Fruit fly (Drosophila melanogaster) Kc167 (cell line): Measurements from ENCODE around the gene Cht11.
A peak's percentile ranks its signal among the peaks of the same experiment; 100 is the strongest.

Experiments used
- Myc ChIP-seq: fragments of >200 bp; optimal IDR thresholded peaks from 2 replicates; lab custom pipeline; 2017; ENCODE audit warnings: missing external identifiers
- Sin3A ChIP-seq: fragments of >200 bp; optimal IDR thresholded peaks from 2 replicates; lab custom pipeline; 2018; ENCODE audit warnings: missing external identifiers
- h ChIP-seq: fragments of >200 bp; optimal IDR thresholded peaks from 3 replicates; lab custom pipeline; 2018; ENCODE audit warnings: missing external identifiers
- insv ChIP-seq: fragments of >200 bp; optimal IDR thresholded peaks from 3 replicates; lab custom pipeline; 2018; ENCODE audit warnings: missing external identifiers
- psq ChIP-seq: fragments of >200 bp; optimal IDR thresholded peaks from 2 replicates; lab custom pipeline; 2017; ENCODE audit warnings: missing external identifiers
- ttk ChIP-seq: sonication (Bioruptor generic); optimal IDR thresholded peaks from 2 replicates; lab custom pipeline; 2017; ENCODE audit warnings: missing external identifiers

The Cht11 gene

dm6 chrX:6849178-6849956 is at the start of gene Cht11, which contains the start of gene CG4558:
Gene Cht11, minus strand, starts transcription at chrX:6849517.
Gene CG4558, plus strand, starts transcription at chrX:6849770.
- TF ChIP-seq ttk (lab: Kevin White, UChicago) (no peak), insv (lab: Kevin White, UChicago) (no peak), h (lab: Kevin White, UChicago) (no peak), psq (lab: Kevin White, UChicago) (no peak), Myc (lab: Kevin White, UChicago) (no peak), Sin3A (lab: Kevin White, UChicago) (no peak)

dm6 chrX:6898147-6898546 is 48.8 kb upstream of the Cht11 start:
- TF ChIP-seq ttk (lab: Kevin White, UChicago) (no peak), Myc (lab: Kevin White, UChicago) (no peak), insv (lab: Kevin White, UChicago) (no peak), h (lab: Kevin White, UChicago) (no peak), Sin3A (lab: Kevin White, UChicago) (no peak), psq (lab: Kevin White, UChicago) (no peak)

- TF ChIP-seq insv (lab: Kevin White, UChicago) (no peak), Myc (lab: Kevin White, UChicago) (no peak), Sin3A (lab: Kevin White, UChicago) (no peak), ttk (lab: Kevin White, UChicago) (no peak), psq (lab: Kevin White, UChicago) (no peak), h (lab: Kevin White, UChicago) (no peak)
Measured at dm6 chrX:6876343-6876742, 27.0 kb upstream of the Cht11 start.

DNA sequence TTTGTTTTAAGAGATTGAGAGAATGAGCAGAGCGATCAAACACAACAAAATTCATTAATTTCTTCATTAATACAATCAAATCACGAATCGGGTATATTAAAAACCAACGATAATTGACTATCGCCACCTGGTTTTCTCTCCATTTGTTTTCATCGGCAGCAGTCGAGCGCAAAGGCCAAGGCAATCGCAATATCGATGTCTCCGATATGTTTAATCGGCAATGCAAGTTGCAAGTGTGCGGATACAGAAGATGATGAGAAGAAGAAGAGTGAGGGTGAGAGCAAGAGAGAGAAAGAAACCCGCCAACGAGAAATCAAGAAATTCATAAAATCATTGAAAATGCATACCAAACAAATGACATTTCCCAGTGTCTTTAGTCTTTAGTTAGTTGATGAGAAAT is 26.5 kb upstream of the Cht11 start:
- TF ChIP-seq h (lab: Kevin White, UChicago) (no peak), ttk (lab: Kevin White, UChicago) (no peak), Sin3A (lab: Kevin White, UChicago) (no peak), Myc (lab: Kevin White, UChicago) (no peak), psq (lab: Kevin White, UChicago) (no peak), insv (lab: Kevin White, UChicago) (no peak)

DNA sequence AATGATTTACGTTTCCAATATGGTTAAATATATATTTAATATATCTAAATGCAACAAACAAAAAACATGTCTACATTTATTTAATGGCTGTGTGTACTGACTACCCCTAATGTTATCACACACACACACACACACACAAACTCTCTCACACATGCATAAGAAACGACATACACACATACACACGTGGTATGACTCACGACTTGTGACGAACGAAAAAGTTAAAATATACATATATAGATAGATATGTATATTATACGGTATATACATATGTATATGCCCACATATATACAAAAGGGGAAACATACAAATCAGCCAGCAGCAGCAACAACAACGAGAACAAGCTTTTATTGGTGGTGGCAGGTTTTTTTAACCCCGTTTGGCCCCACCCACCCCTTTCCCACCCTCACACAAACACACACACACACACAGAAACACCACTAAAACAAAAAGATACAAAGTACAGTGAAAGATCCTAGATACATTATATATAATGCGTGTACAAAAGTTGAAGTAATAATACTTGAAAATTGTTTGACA is 25.7 kb upstream of the Cht11 start:
- TF ChIP-seq psq (lab: Kevin White, UChicago): no peak
- TF ChIP-seq h (lab: Kevin White, UChicago): no peak
- no peak for TF ChIP-seq ttk (lab: Kevin White, UChicago)
- no peak for TF ChIP-seq insv (lab: Kevin White, UChicago)
- TF ChIP-seq Sin3A (lab: Kevin White, UChicago): no peak

- TF ChIP-seq psq (lab: Kevin White, UChicago): no peak
- no peak for TF ChIP-seq Myc (lab: Kevin White, UChicago)
- no peak for TF ChIP-seq insv (lab: Kevin White, UChicago)
- TF ChIP-seq h (lab: Kevin White, UChicago): no peak
- TF ChIP-seq ttk (lab: Kevin White, UChicago): no peak
- TF ChIP-seq Sin3A (lab: Kevin White, UChicago): no peak
Measured at dm6 chrX:6871746-6872145, 22.4 kb upstream of the Cht11 start.

dm6 chrX:6869770-6870404 is 20.6 kb upstream of the Cht11 start:
- TF ChIP-seq ttk (lab: Kevin White, UChicago) (peak; percentile 100), insv (lab: Kevin White, UChicago) (no peak)

- no peak for TF ChIP-seq insv (lab: Kevin White, UChicago)
- TF ChIP-seq ttk (lab: Kevin White, UChicago): peak; percentile 95
Measured at dm6 chrX:6868629-6869579, 19.6 kb upstream of the Cht11 start.

DNA sequence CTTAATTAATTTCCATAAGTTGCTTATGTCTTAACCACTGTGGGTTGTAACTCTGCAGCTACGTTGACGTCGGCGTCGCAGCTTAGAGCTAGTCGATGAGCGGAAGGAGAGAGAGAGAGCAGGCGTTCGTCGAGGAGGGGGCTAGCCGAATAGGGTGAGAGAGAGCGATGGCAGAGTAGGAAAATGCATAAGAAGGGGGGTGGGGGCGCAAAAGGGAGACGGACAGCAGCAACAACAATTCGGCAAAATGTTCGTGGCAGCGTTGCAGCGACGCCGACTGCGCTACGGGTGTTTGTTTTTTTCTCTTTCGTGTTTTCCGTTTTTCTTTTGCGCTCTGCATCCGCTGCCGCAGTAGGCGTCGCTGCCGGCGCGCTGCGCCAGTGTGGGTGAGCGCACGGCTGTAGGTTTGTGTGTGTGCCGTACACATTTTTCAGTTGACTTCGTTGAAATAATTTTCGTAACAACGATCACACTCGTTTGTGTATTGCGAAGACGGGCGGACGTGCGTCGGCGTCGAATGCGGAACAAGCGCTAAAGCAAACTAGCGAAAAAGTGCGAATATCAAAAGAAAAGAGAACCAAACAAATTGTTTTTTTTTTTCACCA is 18.8 kb upstream of the Cht11 start:
- TF ChIP-seq psq (lab: Kevin White, UChicago) (peak; percentile 38), ttk (lab: Kevin White, UChicago) (no peak)

DNA sequence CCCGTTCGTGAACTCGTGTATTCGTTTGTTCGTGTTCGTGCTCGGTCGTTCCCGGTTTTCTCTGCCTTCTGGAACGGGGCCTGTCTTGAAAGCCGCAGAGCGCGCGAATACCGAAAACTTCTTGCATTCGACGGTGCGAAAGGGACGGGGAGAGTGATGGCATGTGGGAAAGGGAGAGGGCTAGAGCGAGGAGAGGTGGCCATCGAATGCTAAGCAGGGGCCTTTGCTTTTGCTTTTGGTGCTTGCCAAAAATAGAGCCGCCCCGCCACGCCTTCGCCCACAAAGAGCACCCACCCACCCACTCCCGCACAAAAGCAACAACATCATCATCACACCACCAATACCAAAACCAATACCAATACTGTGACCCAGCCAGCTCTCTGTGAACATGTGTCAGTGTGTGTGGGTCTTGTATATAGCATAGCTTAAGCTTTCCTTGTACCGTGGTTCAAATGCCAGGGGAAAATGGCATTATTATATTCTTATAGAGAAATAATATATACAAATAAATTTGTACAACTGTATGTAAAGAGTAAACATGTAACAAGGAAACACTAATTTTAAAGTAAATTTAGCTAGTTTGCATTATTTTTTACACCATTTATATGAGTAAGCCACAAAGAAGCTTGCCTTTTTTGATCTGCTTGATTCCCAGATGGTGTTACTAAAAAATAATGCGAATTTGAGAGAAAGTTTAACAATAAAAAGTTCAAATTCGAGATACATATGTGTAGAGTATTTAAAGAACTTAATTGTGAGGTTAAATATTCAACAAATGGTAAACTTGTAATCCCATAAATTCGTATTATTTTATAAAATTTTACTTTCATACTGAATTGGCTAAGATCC is 18.1 kb upstream of the Cht11 start, which contains the start of gene CG14434:
Gene CG14434, minus strand, starts transcription at position 20 of the 849 bp plus-strand sequence.
- TF ChIP-seq Sin3A (lab: Kevin White, UChicago) (no peak), psq (lab: Kevin White, UChicago) (peak; percentile 89), ttk (lab: Kevin White, UChicago) (no peak)
